Worm (Caenorhabditis elegans) whole organism, late embryonic: ENCODE measurements around the gene daf-6.
A peak's percentile ranks its signal among the peaks of the same experiment; 100 is the strongest.

Experiments
- C38D4.7 ChIP-seq: fragments of 200-800 bp; sonication (Bioruptor generic); optimal IDR thresholded peaks from 2 replicates; lab custom pipeline; 2018; ENCODE audit warnings: mild to moderate bottlenecking, missing genetic modification characterization, moderate library complexity, missing compliant biosample characterization
- F13H6.1 ChIP-seq: sonication (generic microtip); optimal IDR thresholded peaks from 2 replicates; lab custom pipeline; 2016; ENCODE audit warnings: missing genetic modification characterization, missing compliant biosample characterization
- T23F11.4 ChIP-seq: fragments of 200-800 bp; sonication (Bioruptor generic); optimal IDR thresholded peaks from 2 replicates; lab custom pipeline; 2018; ENCODE audit warnings: mild to moderate bottlenecking, missing genetic modification characterization, missing compliant biosample characterization
- ahr-1 ChIP-seq: sonication (generic microtip); optimal IDR thresholded peaks from 2 replicates; lab custom pipeline; 2016; ENCODE audit warnings: missing genetic modification characterization, missing compliant biosample characterization
- ceh-18 ChIP-seq: sonication (generic microtip); optimal IDR thresholded peaks from 2 replicates; lab custom pipeline; 2016; ENCODE audit warnings: missing genetic modification characterization, missing compliant biosample characterization
- ceh-19 ChIP-seq: fragments of 200-800 bp; sonication (Bioruptor generic); optimal IDR thresholded peaks from 2 replicates; lab custom pipeline; 2018; ENCODE audit warnings: mild to moderate bottlenecking, missing genetic modification characterization, missing compliant biosample characterization
- ceh-30 ChIP-seq: fragments of 150-350 bp; optimal IDR thresholded peaks from 2 replicates; lab custom pipeline; 2014; ENCODE audit warnings: missing biosample characterization, missing genetic modification characterization
- ceh-48 ChIP-seq: sonication (generic microtip); optimal IDR thresholded peaks from 2 replicates; lab custom pipeline; 2016; ENCODE audit warnings: missing genetic modification characterization, inconsistent platforms, missing compliant biosample characterization
- ceh-6 ChIP-seq: fragments of 200-800 bp; sonication (Bioruptor generic); optimal IDR thresholded peaks from 2 replicates; lab custom pipeline; 2018; ENCODE audit warnings: mild to moderate bottlenecking, missing genetic modification characterization, missing compliant biosample characterization
- dmd-4 ChIP-seq: sonication (generic microtip); optimal IDR thresholded peaks from 2 replicates; lab custom pipeline; 2016; ENCODE audit warnings: borderline replicate concordance, missing genetic modification characterization, missing compliant biosample characterization
- dve-1 ChIP-seq: sonication (generic microtip); optimal IDR thresholded peaks from 2 replicates; lab custom pipeline; 2017; ENCODE audit warnings: antibody characterized with exemption, mild to moderate bottlenecking, missing genetic modification characterization, missing compliant biosample characterization
- elt-4 ChIP-seq: sonication (generic microtip); optimal IDR thresholded peaks from 2 replicates; lab custom pipeline; 2016; ENCODE audit warnings: missing genetic modification characterization, missing compliant biosample characterization
- eyg-1 ChIP-seq: sonication (generic microtip); optimal IDR thresholded peaks from 2 replicates; lab custom pipeline; 2016; ENCODE audit warnings: missing genotype, missing genetic modification characterization, missing compliant biosample characterization
- fkh-10 ChIP-seq: fragments of 150-350 bp; optimal IDR thresholded peaks from 2 replicates; lab custom pipeline; 2014; ENCODE audit warnings: missing biosample characterization, missing genetic modification reagents, missing genetic modification characterization
- fkh-6 ChIP-seq: sonication (generic microtip); optimal IDR thresholded peaks from 2 replicates; lab custom pipeline; 2016; ENCODE audit warnings: missing genetic modification characterization, missing compliant biosample characterization
- hlh-13 ChIP-seq: fragments of 200-800 bp; sonication (Bioruptor generic); optimal IDR thresholded peaks from 2 replicates; lab custom pipeline; 2018; ENCODE audit warnings: mild to moderate bottlenecking, missing genetic modification characterization, missing compliant biosample characterization
- hlh-30 ChIP-seq: sonication (generic microtip); optimal IDR thresholded peaks from 2 replicates; lab custom pipeline; 2017; ENCODE audit warnings: antibody characterized with exemption, missing genetic modification characterization, missing compliant biosample characterization; ENCODE audit not compliant: insufficient read depth
- hlh-8 ChIP-seq: sonication (generic microtip); optimal IDR thresholded peaks from 2 replicates; lab custom pipeline; 2016; ENCODE audit warnings: missing genotype, missing genetic modification characterization, missing compliant biosample characterization
- lim-6 ChIP-seq: sonication (generic microtip); optimal IDR thresholded peaks from 2 replicates; lab custom pipeline; 2016; ENCODE audit warnings: missing genetic modification characterization, missing compliant biosample characterization
- madf-2 ChIP-seq: sonication (generic microtip); optimal IDR thresholded peaks from 2 replicates; lab custom pipeline; 2017; ENCODE audit warnings: missing genetic modification characterization, missing compliant biosample characterization
- nhr-232 ChIP-seq: sonication (generic microtip); optimal IDR thresholded peaks from 2 replicates; lab custom pipeline; 2016; ENCODE audit warnings: missing genetic modification characterization, missing compliant biosample characterization
- npax-4 ChIP-seq: sonication (generic microtip); optimal IDR thresholded peaks from 2 replicates; lab custom pipeline; 2016; ENCODE audit warnings: missing genetic modification characterization, missing compliant biosample characterization
- odd-2 ChIP-seq: sonication (generic microtip); optimal IDR thresholded peaks from 2 replicates; lab custom pipeline; 2017; ENCODE audit warnings: antibody characterized with exemption, mild to moderate bottlenecking, missing genetic modification characterization, missing compliant biosample characterization
- pax-1 ChIP-seq: fragments of 150-350 bp; optimal IDR thresholded peaks from 2 replicates; lab custom pipeline; 2014; ENCODE audit warnings: missing biosample characterization, missing genetic modification characterization
- pha-2 ChIP-seq: sonication (generic microtip); optimal IDR thresholded peaks from 2 replicates; lab custom pipeline; 2017; ENCODE audit warnings: mild to moderate bottlenecking, missing genetic modification characterization, missing compliant biosample characterization
- pha-4 ChIP-seq: fragments of 150-350 bp; optimal IDR thresholded peaks from 2 replicates; lab custom pipeline; 2018; ENCODE audit warnings: missing biosample characterization, missing genetic modification reagents, missing genetic modification characterization
- pros-1 ChIP-seq: fragments of 150-350 bp; optimal IDR thresholded peaks from 2 replicates; lab custom pipeline; 2014; ENCODE audit warnings: missing biosample characterization, missing genetic modification reagents, missing genetic modification characterization
- sox-2 ChIP-seq: fragments of 200-800 bp; sonication (Bioruptor generic); IDR thresholded peaks from 2 replicates; pipeline ENCODE4 v1.3.6; 2022; ENCODE audit warnings: missing genetic modification reagents, missing genetic modification characterization, missing compliant biosample characterization
- sox-4 ChIP-seq: sonication (generic microtip); optimal IDR thresholded peaks from 2 replicates; lab custom pipeline; 2017; ENCODE audit warnings: mild to moderate bottlenecking, missing genetic modification characterization, inconsistent platforms, missing compliant biosample characterization
- tbx-7 ChIP-seq: sonication (generic microtip); optimal IDR thresholded peaks from 2 replicates; lab custom pipeline; 2016; ENCODE audit warnings: missing genotype, missing genetic modification characterization, missing compliant biosample characterization
- ttx-3 ChIP-seq: sonication (generic microtip); optimal IDR thresholded peaks from 2 replicates; lab custom pipeline; 2016; ENCODE audit warnings: missing genetic modification reagents, missing genetic modification characterization, missing compliant biosample characterization
- unc-3 ChIP-seq, 2 experiments: fragments of 200-800 bp in 1 of 2; sonication (Bioruptor generic) in 1 of 2; sonication (generic microtip) in 1 of 2; conservative IDR thresholded peaks in 1 of 2; optimal IDR thresholded peaks in 1 of 2; 2 replicates each; pipeline versions ENCODE4 v1.3.6 to Lab custom; 2016 to 2022; ENCODE audit warnings: missing compliant biosample characterization in 2 of 2, missing genetic modification characterization in 2 of 2, missing genetic modification reagents in 1 of 2
- unc-42 ChIP-seq: sonication (generic microtip); optimal IDR thresholded peaks from 2 replicates; lab custom pipeline; 2016; ENCODE audit warnings: missing genotype, missing genetic modification characterization, missing compliant biosample characterization
- unc-55 ChIP-seq: sonication (generic microtip); optimal IDR thresholded peaks from 2 replicates; lab custom pipeline; 2017; ENCODE audit warnings: missing biosample characterization, missing genetic modification reagents, missing genetic modification characterization
- unc-86 ChIP-seq: sonication (generic microtip); optimal IDR thresholded peaks from 2 replicates; lab custom pipeline; 2016; ENCODE audit warnings: missing genetic modification characterization, missing compliant biosample characterization

Gene daf-6

ce11 chrX:14853712-14854217, 34.5 kb upstream of the daf-6 start, which contains the start of the genes C27C12.1 and C27C12.4 (continued):
- TF ChIP-seq ceh-6 (no peak), sox-4 (tag; lab: Kevin White, UChicago) (no peak), odd-2 (tag; lab: Kevin White, UChicago) (no peak), hlh-13 (no peak), fkh-6 (tag; lab: Kevin White, UChicago) (peak; percentile 63), hlh-8 (tag; lab: Kevin White, UChicago) (peak; percentile 40), pha-4 (tag; lab: Kevin White, UChicago) (no peak), sox-2 (GFP tag; lab: Robert Waterston, UW) (no peak), madf-2 (tag; lab: Kevin White, UChicago) (no peak), T23F11.4 (GFP tag; lab: Kevin White, UChicago) (no peak), ceh-19 (GFP tag; lab: Kevin White, UChicago) (no peak), pros-1 (tag; lab: Kevin White, UChicago) (peak; percentile 64), dve-1 (tag; lab: Kevin White, UChicago) (peak; percentile 43), tbx-7 (peak; percentile 15), fkh-10 (GFP tag; lab: Kevin White, UChicago) (no peak), ceh-18 (tag; lab: Kevin White, UChicago) (peak; percentile 50), unc-55 (GFP tag; lab: Kevin White, UChicago) (peak; percentile 53), unc-3 (GFP tag; conservative IDR thresholded peaks at IDR 0.05; lab: Robert Waterston, UW) (no peak), unc-3 (tag; optimal IDR thresholded peaks at IDR 0.05; lab: Kevin White, UChicago) (no peak), hlh-30 (tag; lab: Kevin White, UChicago) (peak; percentile 59), unc-42 (peak; percentile 90), nhr-232 (tag; lab: Kevin White, UChicago) (no peak), elt-4 (tag; lab: Kevin White, UChicago) (no peak), ceh-30 (peak; percentile 33), pha-2 (no peak), pax-1 (peak; percentile 62), npax-4 (tag; lab: Kevin White, UChicago) (no peak), ahr-1 (peak; percentile 39), unc-86 (tag; lab: Kevin White, UChicago) (no peak), ttx-3 (tag; lab: Kevin White, UChicago) (no peak), ceh-48 (tag; lab: Kevin White, UChicago) (no peak), F13H6.1 (tag; lab: Kevin White, UChicago) (peak; percentile 55), lim-6 (tag; lab: Kevin White, UChicago) (no peak), eyg-1 (tag; lab: Kevin White, UChicago) (no peak)

- TF ChIP-seq ahr-1: no peak
- peak; percentile 82 for TF ChIP-seq dmd-4 (tag; lab: Kevin White, UChicago)
These were observed 26.5 kb upstream of the daf-6 start, which contains the start of gene dmd-4 for ce11 chrX:14861752-14862151. Gene dmd-4, minus strand, starts transcription at chrX:14861852.

ce11 chrX:14865744-14866143, 22.5 kb upstream of the daf-6 start, which contains the start of gene C27C12.3:
Gene C27C12.3, minus strand, starts transcription at chrX:14865844.
- no peak for TF ChIP-seq C38D4.7
- TF ChIP-seq ceh-30: no peak
- TF ChIP-seq nhr-232 (tag; lab: Kevin White, UChicago): no peak
- no peak for TF ChIP-seq ceh-6

ce11 chrX:14868200-14868599, 20.1 kb upstream of the daf-6 start, which contains the start of gene F31F6.1:
Gene F31F6.1, minus strand, starts transcription at chrX:14868300.
- TF ChIP-seq hlh-13: no peak
- TF ChIP-seq dmd-4 (tag; lab: Kevin White, UChicago): peak; percentile 54
- no peak for TF ChIP-seq eyg-1 (tag; lab: Kevin White, UChicago)
- TF ChIP-seq, all 69 proteins: peak for 1
